In genomic region chr2L:1646499-1646898, dm6 we compare ENCODE assay signal across 2 fruit fly cellular contexts.
TF ChIP-seq lines count a peak whose summit lies in the region.

No protein-coding gene starts in this region.

- TF ChIP-seq CTCF in whole organism, embryonic (GFP tag; optimal IDR thresholded peaks at IDR 0.05; lab: Kevin White, UChicago), result no peak

TF ChIP-seq in whole organism, embryonic, 481 proteins besides CTCF, POLR2A, EP300 and RAD21 (continues in another document):
- peak in 1 of 2 experiments; percentile 31 for TF ChIP-seq Hr51 (GFP tag; optimal IDR thresholded peaks at IDR 0.05; lab: Kevin White, UChicago)
- TF ChIP-seq CG8089 (GFP tag; optimal IDR thresholded peaks at IDR 0.05; lab: Kevin White, UChicago), result peak; percentile 24
- peak; percentile 17 for TF ChIP-seq CG31365 (tag; optimal IDR thresholded peaks at IDR 0.05; lab: Kevin White, UChicago)
- TF ChIP-seq unpg (GFP tag; optimal IDR thresholded peaks at IDR 0.05; lab: Kevin White, UChicago), result peak; percentile 23
- TF ChIP-seq H2.0 (GFP tag; IDR thresholded peaks at IDR 0.05; lab: Robert Waterston, UW), result no peak
- peak; percentile 42 for TF ChIP-seq CG8388 (GFP tag; optimal IDR thresholded peaks at IDR 0.05; lab: Kevin White, UChicago)
- TF ChIP-seq CG6254 (GFP tag; optimal IDR thresholded peaks at IDR 0.05; lab: Kevin White, UChicago), result peak; percentile 45
- TF ChIP-seq Hr3 (GFP tag; optimal IDR thresholded peaks at IDR 0.05; lab: Kevin White, UChicago), result no peak
- TF ChIP-seq tll (GFP tag; optimal IDR thresholded peaks at IDR 0.05; lab: Kevin White, UChicago), result no peak
- TF ChIP-seq Lim3 (GFP tag; IDR thresholded peaks at IDR 0.05; lab: Robert Waterston, UW), result no peak
- TF ChIP-seq CG11504 (tag; optimal IDR thresholded peaks at IDR 0.05; lab: Kevin White, UChicago), result peak; percentile 48
- TF ChIP-seq CG7987 (GFP tag; optimal IDR thresholded peaks at IDR 0.05; lab: Kevin White, UChicago), result no peak
- TF ChIP-seq chinmo (GFP tag; IDR thresholded peaks at IDR 0.05; lab: Robert Waterston, UW; ENCODE audit: partially characterized antibody), result no peak
- peak; percentile 9 for TF ChIP-seq bcd (GFP tag; optimal IDR thresholded peaks at IDR 0.05; lab: Kevin White, UChicago)
- TF ChIP-seq CG11093 (GFP tag; IDR thresholded peaks at IDR 0.05; lab: Robert Waterston, UW), result 0 out of 3 replicates have a peak, but pooled peaks have one; percentile 13
- no peak for TF ChIP-seq HHEX (GFP tag; optimal IDR thresholded peaks at IDR 0.05; lab: Kevin White, UChicago)
- TF ChIP-seq NC2α (GFP tag; optimal IDR thresholded peaks at IDR 0.05; lab: Kevin White, UChicago), result no peak
- TF ChIP-seq CG9437 (GFP tag; optimal IDR thresholded peaks at IDR 0.05; lab: Kevin White, UChicago), result no peak
- TF ChIP-seq CG30403 (GFP tag; optimal IDR thresholded peaks at IDR 0.05; lab: Kevin White, UChicago), result peak; percentile 34
- peak; percentile 69 for TF ChIP-seq dmrt99B (tag; optimal IDR thresholded peaks at IDR 0.05; lab: Kevin White, UChicago)
- TF ChIP-seq Dip3 (GFP tag; optimal IDR thresholded peaks at IDR 0.05; lab: Kevin White, UChicago), result no peak
- 0 out of 2 replicates have a peak, but pooled peaks have one; percentile 29 for TF ChIP-seq seq (GFP tag; IDR thresholded peaks at IDR 0.05; lab: Robert Waterston, UW)
- no peak for TF ChIP-seq klu (GFP tag; IDR thresholded peaks at IDR 0.05; lab: Robert Waterston, UW)
- TF ChIP-seq Blimp-1 (GFP tag; optimal IDR thresholded peaks at IDR 0.05; lab: Kevin White, UChicago), result peak; percentile 61
- no peak for TF ChIP-seq cg (GFP tag; optimal IDR thresholded peaks at IDR 0.05; lab: Kevin White, UChicago)
- TF ChIP-seq CG7556 (GFP tag; optimal IDR thresholded peaks at IDR 0.05; lab: Kevin White, UChicago), result peak; percentile 25
- peak; percentile 16 for TF ChIP-seq CG4820 (GFP tag; optimal IDR thresholded peaks at IDR 0.05; lab: Kevin White, UChicago)
- TF ChIP-seq Ravus (GFP tag; IDR thresholded peaks at IDR 0.05; lab: Robert Waterston, UW), result no peak
- TF ChIP-seq fu2 (GFP tag; optimal IDR thresholded peaks at IDR 0.05; lab: Kevin White, UChicago), result no peak
- 0 out of 2 replicates have a peak, but pooled peaks have one; percentile 36 for TF ChIP-seq wor (GFP tag; IDR thresholded peaks at IDR 0.05; lab: Robert Waterston, UW)
- TF ChIP-seq CG18599 (GFP tag; optimal IDR thresholded peaks at IDR 0.05; lab: Kevin White, UChicago), result peak; percentile 24
- no peak for TF ChIP-seq HLH4C (GFP tag; IDR thresholded peaks at IDR 0.05; lab: Robert Waterston, UW; ENCODE audit: partially characterized antibody)
- no peak for TF ChIP-seq tio (GFP tag; optimal IDR thresholded peaks at IDR 0.05; lab: Kevin White, UChicago)
- TF ChIP-seq CG10462 (GFP tag; optimal IDR thresholded peaks at IDR 0.05; lab: Kevin White, UChicago), result no peak
- peak; percentile 68 for TF ChIP-seq Sox102F (GFP tag; optimal IDR thresholded peaks at IDR 0.05; lab: Kevin White, UChicago)
- peak; percentile 52 for TF ChIP-seq Ssrp (tag; optimal IDR thresholded peaks at IDR 0.05; lab: Kevin White, UChicago)
- TF ChIP-seq yki (optimal IDR thresholded peaks at IDR 0.05; lab: Kevin White, UChicago), result no peak
- no peak for TF ChIP-seq CG12744 (GFP tag; optimal IDR thresholded peaks at IDR 0.05; lab: Kevin White, UChicago)
- no peak for TF ChIP-seq CG33557 (GFP tag; optimal IDR thresholded peaks at IDR 0.05; lab: Kevin White, UChicago)
- TF ChIP-seq CHES-1-like (GFP tag; optimal IDR thresholded peaks at IDR 0.05; lab: Kevin White, UChicago), result no peak
- TF ChIP-seq HLH3B (GFP tag; IDR thresholded peaks at IDR 0.05; lab: Robert Waterston, UW), result peak; percentile 42
- peak; percentile 9; the same call in 1 of the 2 replicates for TF ChIP-seq CG17328 (GFP tag; IDR thresholded peaks at IDR 0.05; lab: Robert Waterston, UW)
- TF ChIP-seq lab (GFP tag; optimal IDR thresholded peaks at IDR 0.05; lab: Kevin White, UChicago), result peak; percentile 18
- TF ChIP-seq cad (GFP tag; optimal IDR thresholded peaks at IDR 0.05; lab: Kevin White, UChicago), result no peak
- TF ChIP-seq CG17186 (GFP tag; optimal IDR thresholded peaks at IDR 0.05; lab: Kevin White, UChicago), result peak; percentile 8

TF ChIP-seq in whole organism, prepupa, 60 proteins besides CTCF, POLR2A, EP300 and RAD21:
- TF ChIP-seq CG6163 (GFP tag; IDR thresholded peaks at IDR 0.05; lab: Robert Waterston, UW) (no peak), Eip78C (GFP tag; lab: Kevin White, UChicago) (peak; percentile 30)

Comparison
In these comparisons a context has a peak if more than half of its experiments do, and no peak if none do; other contexts are left out.
1. Of the 7 proteins assayed by ChIP-seq in both whole organism, embryonic and whole organism, prepupa: peak only in whole organism, embryonic: Blimp-1 and Sox102F; only in whole organism, prepupa: none; in both: none; in neither: 5.